Worm (Caenorhabditis elegans) whole organism, midembryonic: ENCODE measurements around the gene ZC395.4.

Experiments
- T22C8.4 ChIP-seq: fragments of 200-800 bp; sonication (Bioruptor generic); IDR thresholded peaks from 2 replicates; pipeline ENCODE4 v1.3.6; 2022; ENCODE audit warnings: missing genetic modification characterization, missing compliant biosample characterization
- cog-1 ChIP-seq: sonication (generic microtip); optimal IDR thresholded peaks from 2 replicates; lab custom pipeline; 2016; ENCODE audit warnings: missing genetic modification characterization, missing compliant biosample characterization
- flt-1 ChIP-seq: fragments of 200-800 bp; sonication (Bioruptor generic); IDR thresholded peaks from 2 replicates; pipeline ENCODE4 v1.3.6; 2022; ENCODE audit warnings: missing genetic modification characterization, missing compliant biosample characterization
- klf-2 ChIP-seq: fragments of 200-800 bp; sonication (Bioruptor generic); conservative IDR thresholded peaks from 2 replicates; pipeline ENCODE4 v1.3.6; 2022; ENCODE audit warnings: missing genetic modification reagents, missing genetic modification characterization, missing compliant biosample characterization
- med-1 ChIP-seq: sonication (generic microtip); optimal IDR thresholded peaks from 2 replicates; lab custom pipeline; 2017; ENCODE audit warnings: missing genetic modification characterization, mild to moderate bottlenecking, missing compliant biosample characterization, antibody characterized with exemption, missing genetic modification reagents; ENCODE audit not compliant: insufficient read depth
- ref-1 ChIP-seq: fragments of 200-800 bp; sonication (Bioruptor generic); conservative IDR thresholded peaks from 2 replicates; pipeline ENCODE4 v1.3.6; 2022; ENCODE audit warnings: missing genetic modification reagents, missing genetic modification characterization, missing compliant biosample characterization
- tab-1 ChIP-seq: fragments of 200-800 bp; sonication (Bioruptor generic); IDR thresholded peaks from 2 replicates; pipeline ENCODE4 v1.3.6; 2022; ENCODE audit warnings: missing genetic modification characterization, missing compliant biosample characterization
- ztf-23 ChIP-seq: fragments of 200-800 bp; sonication (Bioruptor generic); IDR thresholded peaks from 2 replicates; pipeline ENCODE4 v1.3.6; 2022; ENCODE audit warnings: missing genetic modification reagents, missing genetic modification characterization, missing compliant biosample characterization
- ztf-29 ChIP-seq: fragments of 200-800 bp; sonication (Bioruptor generic); IDR thresholded peaks from 2 replicates; pipeline ENCODE4 v1.3.6; 2022; ENCODE audit warnings: missing genetic modification reagents, missing genetic modification characterization, missing compliant biosample characterization

The ZC395.4 gene

DNA sequence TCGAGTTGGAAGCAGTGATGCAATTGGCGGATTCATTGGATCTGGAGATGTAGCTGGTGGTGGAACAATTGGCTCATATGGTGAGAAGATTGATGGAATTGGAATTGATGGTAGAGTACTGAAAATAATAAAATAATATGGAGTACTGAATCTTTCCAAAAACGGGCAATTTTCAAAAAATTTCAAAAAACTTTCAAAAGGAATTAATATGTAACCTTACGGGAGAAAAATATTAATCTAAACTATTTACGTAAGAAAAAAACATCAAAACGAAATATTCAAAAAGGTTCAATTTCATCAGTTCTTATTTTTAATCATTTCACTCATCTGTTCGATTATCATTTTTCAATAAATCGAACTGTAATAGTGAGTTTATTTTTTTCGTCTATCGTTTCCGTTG, at the start of gene ZC395.4:
ZC395.4 (plus strand) TSS at position 301 of the 400 bp plus-strand sequence.
- no peak for TF ChIP-seq cog-1 (tag; lab: Kevin White, UChicago)
- no peak for TF ChIP-seq ref-1 (GFP tag; lab: Robert Waterston, UW)
- no peak for TF ChIP-seq T22C8.4 (GFP tag; lab: Robert Waterston, UW)
- no peak for TF ChIP-seq tab-1 (GFP tag; lab: Robert Waterston, UW)
- no peak for TF ChIP-seq ztf-29
- TF ChIP-seq flt-1 = no peak
- TF ChIP-seq klf-2 = no peak
- no peak for TF ChIP-seq ztf-23 (GFP tag; lab: Robert Waterston, UW)
- TF ChIP-seq med-1 (GFP tag; lab: Kevin White, UChicago) = no peak

DNA sequence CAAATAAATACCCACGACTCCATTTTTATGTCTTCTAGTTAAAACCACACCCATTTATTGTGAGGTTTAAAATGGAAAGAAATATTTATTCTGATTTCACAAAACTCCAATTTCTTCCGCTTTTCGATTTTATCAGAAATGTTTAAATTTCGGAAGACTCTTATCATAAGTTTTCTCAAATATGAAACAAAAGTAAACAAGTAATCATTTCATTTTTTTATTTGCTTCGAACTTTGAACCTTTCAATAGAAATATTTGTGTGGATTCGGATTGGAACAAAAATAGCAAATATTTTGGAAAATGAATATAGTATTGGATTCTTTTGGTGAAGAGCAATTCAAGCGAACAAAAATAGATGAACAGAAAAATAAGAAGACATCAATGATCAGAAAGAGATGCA, 48.1 kb upstream of the ZC395.4 start:
- TF ChIP-seq ztf-29 = no peak
- TF ChIP-seq flt-1 = no peak
- TF ChIP-seq tab-1 (GFP tag; lab: Robert Waterston, UW) = no peak
- no peak for TF ChIP-seq T22C8.4 (GFP tag; lab: Robert Waterston, UW)
- TF ChIP-seq ref-1 (GFP tag; lab: Robert Waterston, UW) = no peak
- TF ChIP-seq med-1 (GFP tag; lab: Kevin White, UChicago) = no peak
- no peak for TF ChIP-seq klf-2
- no peak for TF ChIP-seq ztf-23 (GFP tag; lab: Robert Waterston, UW)
- TF ChIP-seq cog-1 (tag; lab: Kevin White, UChicago) = no peak

DNA sequence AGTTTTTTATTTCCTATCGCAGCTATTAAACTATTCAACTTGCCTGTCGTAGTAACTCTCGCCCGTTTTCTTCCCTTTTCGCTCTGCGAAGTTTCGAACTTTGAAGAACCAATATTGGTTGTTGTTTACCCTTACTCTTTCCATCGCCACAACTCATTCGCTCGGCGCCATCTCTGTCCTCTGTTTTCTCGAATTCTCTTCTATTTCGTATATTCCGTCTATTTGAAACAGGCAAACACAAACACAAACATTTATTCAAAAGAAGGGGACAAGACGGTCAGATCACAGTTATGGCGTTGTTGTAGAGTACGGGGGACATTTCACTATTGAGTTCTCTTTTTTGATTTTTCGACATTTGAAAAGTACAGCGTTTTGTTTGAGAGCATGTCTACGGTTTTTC, 47.1 kb upstream of the ZC395.4 start:
- TF ChIP-seq tab-1 (GFP tag; lab: Robert Waterston, UW) (no peak), ztf-29 (no peak), cog-1 (tag; lab: Kevin White, UChicago) (no peak), ref-1 (GFP tag; lab: Robert Waterston, UW) (no peak), flt-1 (no peak)

DNA sequence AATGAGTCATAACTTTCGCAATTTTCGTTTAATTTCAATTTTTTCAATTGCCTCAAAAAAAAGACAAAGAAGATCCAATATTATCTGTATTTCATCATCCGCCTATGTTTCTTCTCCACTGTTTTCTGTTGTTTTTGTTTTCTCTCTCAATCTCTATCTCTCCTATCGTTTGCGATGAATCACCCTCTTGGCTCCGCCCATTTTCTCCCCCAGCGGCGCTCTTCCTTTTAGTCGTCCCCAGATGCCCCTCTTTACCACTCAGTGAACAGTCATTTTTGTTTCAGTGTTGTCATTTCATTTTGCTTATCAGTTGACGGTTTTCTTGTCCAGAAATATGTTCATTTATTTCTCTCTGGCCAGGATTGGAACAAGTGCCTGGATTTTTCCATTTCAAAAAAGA, 45.0 kb upstream of the ZC395.4 start:
- TF ChIP-seq med-1 (GFP tag; lab: Kevin White, UChicago) (no peak), ref-1 (GFP tag; lab: Robert Waterston, UW) (no peak), klf-2 (no peak)

DNA sequence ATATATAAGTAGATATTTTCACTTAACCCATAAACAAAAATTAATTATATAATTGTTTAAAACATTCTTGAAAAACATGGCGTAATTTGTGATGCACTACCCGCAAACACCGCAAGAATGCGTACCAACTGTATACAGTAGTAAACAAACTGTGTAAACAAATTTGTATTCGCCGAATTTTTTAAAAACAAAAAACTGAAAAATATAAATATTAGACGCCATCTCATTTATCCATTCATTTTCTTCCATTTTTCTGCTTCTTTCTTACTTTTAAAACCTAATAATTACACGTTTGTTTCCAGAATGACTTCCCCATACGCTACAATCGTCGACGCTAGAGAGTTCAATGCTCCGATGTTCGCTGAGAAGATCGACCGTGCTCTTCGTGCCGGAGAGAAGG, 44.6 kb upstream of the ZC395.4 start, which contains the start of gene nex-1:
nex-1 (plus strand) TSS at position 301 of the 400 bp plus-strand sequence.
- TF ChIP-seq ref-1 (GFP tag; lab: Robert Waterston, UW) (no peak), T22C8.4 (GFP tag; lab: Robert Waterston, UW) (no peak), klf-2 (no peak), tab-1 (GFP tag; lab: Robert Waterston, UW) (no peak), ztf-29 (no peak), ztf-23 (GFP tag; lab: Robert Waterston, UW) (no peak)

DNA sequence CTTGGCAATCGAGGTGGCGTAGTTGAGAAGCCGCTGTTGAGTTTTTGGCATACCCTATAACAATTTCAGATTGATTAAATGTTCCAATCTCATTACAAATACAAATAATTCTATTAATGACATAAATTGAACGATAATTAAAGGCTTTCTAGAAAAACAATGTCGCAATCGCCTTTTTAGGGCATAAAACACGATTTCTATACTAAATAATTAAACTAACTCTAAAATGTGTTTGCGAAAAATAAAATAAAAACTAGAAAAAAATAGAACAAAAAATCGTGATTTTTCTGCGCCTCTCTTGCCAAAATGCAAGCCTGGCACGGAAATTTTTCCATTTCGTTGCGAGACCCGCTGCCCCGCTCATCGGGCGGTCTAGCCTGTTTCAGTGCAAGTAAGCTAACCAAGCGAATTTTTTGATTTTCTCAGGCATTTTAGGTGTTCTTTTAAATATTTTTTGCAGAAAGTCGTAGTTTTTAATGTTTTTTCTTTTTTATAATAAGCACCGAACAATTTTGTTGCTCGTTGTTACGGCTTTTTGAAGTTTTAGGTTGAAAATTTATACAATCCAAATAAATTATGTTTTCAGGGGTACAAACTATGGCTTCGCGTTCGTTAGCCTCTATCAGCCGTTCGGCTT, 42.0 kb upstream of the ZC395.4 start, which contains the start of the genes C34E10.12, C34E10.10 and atp-2:
C34E10.12 (minus strand) TSS at position 51 of the 637 bp plus-strand sequence.
C34E10.10 (minus strand) TSS at position 54 of the 637 bp plus-strand sequence.
atp-2 (plus strand) TSS at position 587 of the 637 bp plus-strand sequence.
- TF ChIP-seq ztf-29 (peak; percentile 72), tab-1 (GFP tag; lab: Robert Waterston, UW) (no peak), T22C8.4 (GFP tag; lab: Robert Waterston, UW) (no peak), flt-1 (no peak; the same call in 1 of the 2 replicates), cog-1 (tag; lab: Kevin White, UChicago) (peak; percentile 25), med-1 (GFP tag; lab: Kevin White, UChicago) (peak; percentile 7), ref-1 (GFP tag; lab: Robert Waterston, UW) (no peak), klf-2 (no peak; the same call in 1 of the 2 replicates), ztf-23 (GFP tag; lab: Robert Waterston, UW) (peak; percentile 69; the same call in 1 of the 2 replicates)

DNA sequence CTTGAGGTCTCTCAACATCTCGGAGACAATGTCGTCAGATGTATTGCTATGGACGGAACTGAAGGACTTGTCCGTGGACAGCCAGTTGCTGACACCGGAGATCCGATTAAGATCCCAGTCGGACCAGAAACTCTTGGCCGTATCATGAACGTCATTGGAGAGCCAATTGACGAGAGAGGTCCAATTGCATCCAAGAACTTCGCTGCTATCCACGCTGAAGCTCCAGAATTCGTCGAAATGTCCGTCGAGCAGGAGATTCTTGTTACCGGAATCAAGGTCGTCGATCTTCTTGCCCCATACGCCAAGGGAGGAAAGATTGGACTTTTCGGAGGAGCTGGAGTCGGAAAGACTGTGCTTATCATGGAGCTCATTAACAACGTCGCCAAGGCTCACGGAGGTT, 41.1 kb upstream of the ZC395.4 start:
- TF ChIP-seq ztf-29 (no peak), med-1 (GFP tag; lab: Kevin White, UChicago) (no peak), cog-1 (tag; lab: Kevin White, UChicago) (no peak), ztf-23 (GFP tag; lab: Robert Waterston, UW) (no peak), klf-2 (no peak), T22C8.4 (GFP tag; lab: Robert Waterston, UW) (no peak), ref-1 (GFP tag; lab: Robert Waterston, UW) (no peak)

DNA sequence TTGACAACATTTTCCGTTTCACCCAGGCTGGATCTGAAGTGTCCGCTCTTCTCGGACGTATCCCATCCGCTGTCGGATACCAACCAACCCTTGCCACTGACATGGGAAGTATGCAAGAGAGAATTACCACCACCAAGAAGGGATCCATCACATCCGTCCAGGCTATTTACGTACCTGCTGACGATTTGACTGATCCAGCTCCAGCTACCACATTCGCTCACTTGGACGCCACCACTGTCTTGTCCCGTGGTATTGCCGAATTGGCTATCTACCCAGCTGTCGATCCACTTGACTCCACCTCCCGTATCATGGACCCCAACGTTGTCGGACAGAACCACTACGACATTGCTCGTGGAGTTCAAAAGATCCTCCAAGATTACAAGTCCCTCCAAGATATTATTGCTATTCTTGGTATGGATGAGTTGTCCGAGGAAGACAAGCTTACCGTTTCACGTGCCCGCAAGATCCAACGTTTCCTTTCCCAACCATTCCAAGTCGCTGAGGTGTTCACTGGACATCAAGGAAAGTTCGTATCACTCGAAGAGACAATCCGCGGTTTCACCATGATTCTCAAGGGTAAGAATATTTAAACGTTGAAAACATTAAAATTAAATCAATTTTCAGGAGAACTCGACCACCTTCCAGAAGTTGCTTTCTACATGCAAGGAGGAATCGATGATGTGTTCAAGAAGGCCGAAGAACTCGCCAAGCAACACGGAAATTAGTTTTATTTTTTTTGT, 40.2 kb upstream of the ZC395.4 start:
- TF ChIP-seq ref-1 (GFP tag; lab: Robert Waterston, UW) (no peak), tab-1 (GFP tag; lab: Robert Waterston, UW) (no peak), med-1 (GFP tag; lab: Kevin White, UChicago) (no peak), T22C8.4 (GFP tag; lab: Robert Waterston, UW) (no peak), flt-1 (no peak), klf-2 (no peak), cog-1 (tag; lab: Kevin White, UChicago) (no peak), ztf-29 (no peak)

DNA sequence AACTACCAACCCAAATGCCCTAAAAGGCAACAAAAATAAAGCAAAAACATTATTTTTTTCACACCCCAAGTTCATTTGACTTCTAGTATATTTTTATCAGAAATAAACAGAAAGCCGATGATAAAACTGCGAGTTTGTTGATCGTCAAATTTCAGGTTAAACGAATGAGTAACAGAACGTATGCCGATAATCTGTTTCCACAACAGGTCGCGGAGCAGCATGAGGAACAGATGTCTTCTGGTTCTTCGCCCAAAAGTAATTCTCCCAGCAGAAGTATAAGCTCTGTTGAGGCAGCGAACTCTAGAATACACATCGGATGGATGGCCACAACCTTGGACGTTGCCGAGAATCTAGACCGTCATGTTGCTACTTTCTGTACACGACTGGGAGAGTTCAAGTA, 39.5 kb upstream of the ZC395.4 start, which contains the start of gene prmt-5:
prmt-5 (plus strand) TSS at position 141 of the 400 bp plus-strand sequence.
- TF ChIP-seq klf-2 = no peak
- no peak for TF ChIP-seq flt-1
- TF ChIP-seq cog-1 (tag; lab: Kevin White, UChicago) = no peak
- no peak for TF ChIP-seq tab-1 (GFP tag; lab: Robert Waterston, UW)
- no peak for TF ChIP-seq ztf-29
- no peak for TF ChIP-seq ztf-23 (GFP tag; lab: Robert Waterston, UW)
- no peak for TF ChIP-seq med-1 (GFP tag; lab: Kevin White, UChicago)
